Fruit fly (Drosophila melanogaster): ENCODE measurements around the gene O-fut2.
A peak's percentile ranks its signal among the peaks of the same experiment; 100 is the strongest.

O-fut2 gene

dm6 chrX:1470562-1470961, 4.8 kb upstream of the O-fut2 start, which contains the start of gene pck (continued):
- TF ChIP-seq CG7556 (GFP tag; optimal IDR thresholded peaks at IDR 0.05) (peak; percentile 56), Spps (tag; optimal IDR thresholded peaks at IDR 0.05) (peak; percentile 31), CG14050 (GFP tag; IDR thresholded peaks at IDR 0.05) (no peak; the same call in 2 of the 3 replicates), PHDP (tag; optimal IDR thresholded peaks at IDR 0.05) (peak; percentile 40), CG32767 (GFP tag; IDR thresholded peaks at IDR 0.05) (peak; percentile 65), CG4404 (GFP tag; IDR thresholded peaks at IDR 0.05) (peak; percentile 42; the same call in 1 of the 2 replicates), abd-A (tag; optimal IDR thresholded peaks at IDR 0.05) (no peak), NFAT (GFP tag; IDR thresholded peaks at IDR 0.05) (peak; percentile 59), Atf3 (GFP tag; optimal IDR thresholded peaks at IDR 0.05) (peak; percentile 55), CG2129 (GFP tag; IDR thresholded peaks at IDR 0.05; ENCODE audit: partially characterized antibody) (no peak), Awh (GFP tag; IDR thresholded peaks at IDR 0.05) (0 out of 2 replicates have a peak, but pooled peaks have one; percentile 33), CG17361 (GFP tag; IDR thresholded peaks at IDR 0.05) (peak; percentile 48; the same call in 1 of the 3 replicates), sqz (GFP tag; optimal IDR thresholded peaks at IDR 0.05) (no peak), bab2 (GFP tag; optimal IDR thresholded peaks at IDR 0.05) (peak; percentile 61), tgo (GFP tag; IDR thresholded peaks at IDR 0.05) (peak; percentile 67), CG12071 (GFP tag; optimal IDR thresholded peaks at IDR 0.05) (no peak), kah (GFP tag; optimal IDR thresholded peaks at IDR 0.05) (no peak), klu (GFP tag; IDR thresholded peaks at IDR 0.05) (no peak), nmo (GFP tag; optimal IDR thresholded peaks at IDR 0.05) (peak; percentile 28), CG4854 (GFP tag; optimal IDR thresholded peaks at IDR 0.05) (peak; percentile 26), CG11085 (GFP tag; IDR thresholded peaks at IDR 0.05) (peak; percentile 63), knrl (GFP tag; IDR thresholded peaks at IDR 0.05; ENCODE audit: partially characterized antibody) (peak; percentile 48; the same call in 1 of the 3 replicates), CG7271 (tag; optimal IDR thresholded peaks at IDR 0.05) (peak; percentile 49), ro (GFP tag; IDR thresholded peaks at IDR 0.05) (no peak), CG43689 (GFP tag; IDR thresholded peaks at IDR 0.05) (no peak), Scr (GFP tag; IDR thresholded peaks at IDR 0.05; ENCODE audit: partially characterized antibody) (peak; percentile 67), yki (optimal IDR thresholded peaks at IDR 0.05) (no peak), CG34422 (GFP tag; IDR thresholded peaks at IDR 0.05) (peak; percentile 70; the same call in 2 of the 3 replicates), zen (tag; optimal IDR thresholded peaks at IDR 0.05) (peak; percentile 45), cas (GFP tag; IDR thresholded peaks at IDR 0.05) (no peak), ham (GFP tag; IDR thresholded peaks at IDR 0.05) (no peak), Pdp1 (GFP tag; optimal IDR thresholded peaks at IDR 0.05) (peak; percentile 32 to 76), CG7928 (GFP tag; optimal IDR thresholded peaks at IDR 0.05) (peak; percentile 8), CG12236 (GFP tag; optimal IDR thresholded peaks at IDR 0.05) (peak; percentile 45), CG3281 (GFP tag; optimal IDR thresholded peaks at IDR 0.05) (peak; percentile 52), CG11093 (GFP tag; IDR thresholded peaks at IDR 0.05) (no peak), Rfx (GFP tag; IDR thresholded peaks at IDR 0.05) (peak; percentile 73), CG18262 (tag; optimal IDR thresholded peaks at IDR 0.05) (peak; percentile 55), CG10366 (GFP tag; IDR thresholded peaks at IDR 0.05) (peak; percentile 55), CG1832 (GFP tag; optimal IDR thresholded peaks at IDR 0.05) (no peak), ERR (GFP tag; optimal IDR thresholded peaks at IDR 0.05) (peak; percentile 60), CG1792 (GFP tag; optimal IDR thresholded peaks at IDR 0.05) (peak; percentile 36), Fer2 (tag; optimal IDR thresholded peaks at IDR 0.05) (no peak), stwl (tag; optimal IDR thresholded peaks at IDR 0.05) (peak; percentile 42), chm (GFP tag; IDR thresholded peaks at IDR 0.05) (peak; percentile 60; the same call in 1 of the 2 replicates), gce (GFP tag; IDR thresholded peaks at IDR 0.05) (no peak), HHEX (GFP tag; optimal IDR thresholded peaks at IDR 0.05) (peak; percentile 6), CG14965 (GFP tag; optimal IDR thresholded peaks at IDR 0.05; ENCODE audit: borderline replicate concordance) (no peak), z (GFP tag; IDR thresholded peaks at IDR 0.05) (no peak), vvl (GFP tag; IDR thresholded peaks at IDR 0.05) (peak; percentile 86), row (GFP tag; IDR thresholded peaks at IDR 0.05) (peak; percentile 74), CG32772 (GFP tag; IDR thresholded peaks at IDR 0.05) (peak; percentile 43; the same call in 1 of the 2 replicates)
